Fruit fly (Drosophila melanogaster) Kc167 (cell line): ENCODE results near the gene Dpy-30L1.

Experiments used
- Sin3A ChIP-seq: fragments of >200 bp; optimal IDR thresholded peaks from 2 replicates; lab custom pipeline; 2018; ENCODE audit warnings: missing external identifiers
- h ChIP-seq: fragments of >200 bp; optimal IDR thresholded peaks from 3 replicates; lab custom pipeline; 2018; ENCODE audit warnings: missing external identifiers
- insv ChIP-seq: fragments of >200 bp; optimal IDR thresholded peaks from 3 replicates; lab custom pipeline; 2018; ENCODE audit warnings: missing external identifiers
- psq ChIP-seq: fragments of >200 bp; optimal IDR thresholded peaks from 2 replicates; lab custom pipeline; 2017; ENCODE audit warnings: missing external identifiers
- ttk ChIP-seq: sonication (Bioruptor generic); optimal IDR thresholded peaks from 2 replicates; lab custom pipeline; 2017; ENCODE audit warnings: missing external identifiers

- TF ChIP-seq psq (no peak), Sin3A (lab: Kevin White, UChicago) (no peak), ttk (lab: Kevin White, UChicago) (no peak), h (no peak), insv (lab: Kevin White, UChicago) (no peak)
Measured at dm6 chr2L:10751879-10752620, 19.6 kb downstream of the Dpy-30L1 start.
